Fruit fly (Drosophila melanogaster) whole organism, embryonic: ENCODE data around the gene CG34148.

Experiments used
- Abd-B ChIP-seq: fragments of 200-800 bp; sonication (Bioruptor generic); optimal IDR thresholded peaks from 2 replicates; lab custom pipeline; 2018; ENCODE audit warnings: missing biosample characterization, mild to moderate bottlenecking, missing genetic modification characterization, moderate library complexity
- B-H1 ChIP-seq: fragments of 200-800 bp; sonication (Bioruptor generic); IDR thresholded peaks from 3 replicates; pipeline ENCODE4 v1.3.6; 2022; ENCODE audit warnings: missing biosample characterization, missing genetic modification characterization
- C15 ChIP-seq: fragments of 200-800 bp; sonication (Bioruptor generic); IDR thresholded peaks from 3 replicates; pipeline ENCODE4 v1.3.6; 2022; ENCODE audit warnings: missing biosample characterization, missing genetic modification characterization
- CG11695 ChIP-seq: fragments of 200-800 bp; sonication (Bioruptor generic); IDR thresholded peaks from 3 replicates; pipeline ENCODE4 v1.3.6; 2022; ENCODE audit warnings: missing biosample characterization, missing genetic modification characterization
- CG11696 ChIP-seq: fragments of 200-800 bp; sonication (Bioruptor generic); IDR thresholded peaks from 2 replicates; pipeline ENCODE4 v1.3.6; 2022; ENCODE audit warnings: missing biosample characterization, missing genetic modification characterization
- CG12659 ChIP-seq: fragments of 200-800 bp; sonication (Bioruptor generic); optimal IDR thresholded peaks from 3 replicates; lab custom pipeline; 2017; ENCODE audit warnings: mild to moderate bottlenecking, missing biosample characterization, missing genetic modification reagents, missing genetic modification characterization
- CG15011 ChIP-seq: fragments of 200-800 bp; sonication (Bioruptor generic); optimal IDR thresholded peaks from 3 replicates; lab custom pipeline; 2018; ENCODE audit warnings: missing biosample characterization, mild to moderate bottlenecking, missing genetic modification characterization
- CG15601 ChIP-seq: fragments of 200-800 bp; sonication (Bioruptor generic); optimal IDR thresholded peaks from 3 replicates; lab custom pipeline; 2019; ENCODE audit warnings: missing biosample characterization, mild to moderate bottlenecking, missing genetic modification characterization, moderate library complexity
- CG1603 ChIP-seq: fragments of 200-800 bp; sonication (Bioruptor generic); optimal IDR thresholded peaks from 2 replicates; lab custom pipeline; 2019; ENCODE audit warnings: missing biosample characterization, mild to moderate bottlenecking, missing genetic modification characterization, moderate library complexity
- CG16815 ChIP-seq: fragments of 200-800 bp; sonication (Bioruptor generic); optimal IDR thresholded peaks from 3 replicates; lab custom pipeline; 2017; ENCODE audit warnings: missing biosample characterization, mild to moderate bottlenecking, missing genetic modification characterization
- CG17359 ChIP-seq: fragments of 200-800 bp; sonication (Bioruptor generic); optimal IDR thresholded peaks from 3 replicates; lab custom pipeline; 2018; ENCODE audit warnings: missing biosample characterization, mild to moderate bottlenecking, missing genetic modification characterization, moderate library complexity
- CG17361 ChIP-seq: fragments of 200-800 bp; sonication (Bioruptor generic); IDR thresholded peaks from 3 replicates; pipeline ENCODE4 v1.3.6; 2022; ENCODE audit warnings: missing biosample characterization, missing genetic modification characterization
- CG17802 ChIP-seq: fragments of 200-800 bp; sonication (Bioruptor generic); optimal IDR thresholded peaks from 2 replicates; lab custom pipeline; 2018; ENCODE audit warnings: missing biosample characterization, mild to moderate bottlenecking, missing genetic modification characterization, moderate library complexity
- CG17912 ChIP-seq: fragments of 200-800 bp; sonication (Bioruptor generic); optimal IDR thresholded peaks from 2 replicates; lab custom pipeline; 2018; ENCODE audit warnings: missing biosample characterization, mild to moderate bottlenecking, missing genetic modification characterization
- CG30020 ChIP-seq: fragments of 200-800 bp; optimal IDR thresholded peaks from 2 replicates; lab custom pipeline; 2019; ENCODE audit warnings: missing biosample characterization, mild to moderate bottlenecking, missing genetic modification characterization, moderate library complexity
- CG31441 ChIP-seq: fragments of 200-800 bp; sonication (Bioruptor generic); IDR thresholded peaks from 2 replicates; pipeline ENCODE4 v1.3.6; 2022; ENCODE audit warnings: missing biosample characterization, missing genetic modification characterization
- CG3163 ChIP-seq: fragments of 200-800 bp; sonication (Bioruptor generic); optimal IDR thresholded peaks from 3 replicates; lab custom pipeline; 2016; ENCODE audit warnings: missing biosample characterization, missing genetic modification characterization
- CG32532 ChIP-seq: fragments of 200-800 bp; sonication (Bioruptor generic); IDR thresholded peaks from 2 replicates; pipeline ENCODE4 v1.3.6; 2022; ENCODE audit warnings: missing biosample characterization, missing genetic modification characterization
- CG33557 ChIP-seq: fragments of 200-800 bp; sonication (Bioruptor generic); optimal IDR thresholded peaks from 2 replicates; lab custom pipeline; 2019; ENCODE audit warnings: missing biosample characterization, mild to moderate bottlenecking, missing genetic modification characterization, moderate library complexity
- CG4404 ChIP-seq: fragments of 200-800 bp; sonication (Bioruptor generic); IDR thresholded peaks from 2 replicates; pipeline ENCODE4 v1.3.6; 2022; ENCODE audit warnings: missing biosample characterization, missing genetic modification characterization
- CG5953 ChIP-seq: fragments of 200-800 bp; sonication (Bioruptor generic); IDR thresholded peaks from 2 replicates; pipeline ENCODE4 v1.3.6; 2022; ENCODE audit warnings: missing biosample characterization, missing genetic modification characterization
- CG7271 ChIP-seq: fragments of 200-800 bp; sonication (Bioruptor generic); optimal IDR thresholded peaks from 2 replicates; lab custom pipeline; 2018; ENCODE audit warnings: missing biosample characterization, mild to moderate bottlenecking, missing genetic modification characterization, moderate library complexity
- CG8765 ChIP-seq: fragments of 200-800 bp; sonication (Bioruptor generic); IDR thresholded peaks from 2 replicates; pipeline ENCODE4 v1.3.6; 2022; ENCODE audit warnings: missing biosample characterization, missing genetic modification characterization
- Dbx ChIP-seq: fragments of 200-800 bp; sonication (Bioruptor generic); IDR thresholded peaks from 3 replicates; pipeline ENCODE4 v1.3.6; 2022; ENCODE audit warnings: missing biosample characterization, missing genetic modification characterization
- Dfd ChIP-seq, 2 experiments: fragments of >200 bp; optimal IDR thresholded peaks; 2 replicates each; lab custom pipeline; 2017; ENCODE audit warnings: missing biosample characterization in 2 of 2, missing genetic modification characterization in 2 of 2
- E2f2 ChIP-seq: fragments of 200-800 bp; sonication (Bioruptor generic); IDR thresholded peaks from 2 replicates; pipeline ENCODE4 v1.3.6; 2022; ENCODE audit warnings: missing biosample characterization, missing genetic modification characterization
- Elba2 ChIP-seq: fragments of 200-800 bp; sonication (Bioruptor generic); optimal IDR thresholded peaks from 3 replicates; lab custom pipeline; 2016; ENCODE audit warnings: missing biosample characterization, missing genetic modification characterization
- GATAe ChIP-seq: fragments of 200-800 bp; sonication (Bioruptor generic); conservative IDR thresholded peaks from 2 replicates; pipeline ENCODE4 v1.3.6; 2022; ENCODE audit warnings: missing biosample characterization, missing genetic modification characterization
- H15 ChIP-seq: fragments of 200-800 bp; sonication (Bioruptor generic); IDR thresholded peaks from 3 replicates; pipeline ENCODE4 v1.3.6; 2022; ENCODE audit warnings: missing biosample characterization, missing genetic modification characterization
- HmgD ChIP-seq: fragments of 200-800 bp; sonication (Bioruptor generic); optimal IDR thresholded peaks from 3 replicates; lab custom pipeline; 2016; ENCODE audit warnings: missing biosample characterization, missing genetic modification characterization
- Hmr ChIP-seq: fragments of 200-800 bp; sonication (Bioruptor generic); optimal IDR thresholded peaks from 3 replicates; lab custom pipeline; 2017; ENCODE audit warnings: mild to moderate bottlenecking, missing biosample characterization, missing genetic modification reagents, missing genetic modification characterization
- Hr3 ChIP-seq: fragments of 200-800 bp; sonication (Bioruptor generic); optimal IDR thresholded peaks from 3 replicates; lab custom pipeline; 2016; ENCODE audit warnings: missing biosample characterization, missing genetic modification characterization
- Med ChIP-seq: fragments of 200-800 bp; sonication (Bioruptor generic); peaks from one replicate; lab custom pipeline; 2016; ENCODE audit warnings: missing biosample characterization, missing genetic modification characterization, mild to moderate bottlenecking, inconsistent platforms, moderate library complexity
- Opbp ChIP-seq: fragments of 200-800 bp; sonication (Bioruptor generic); IDR thresholded peaks from 3 replicates; pipeline ENCODE4 v1.3.6; 2022; ENCODE audit warnings: missing biosample characterization, missing genetic modification characterization; ENCODE audit not compliant: partially characterized antibody
- Stat92E ChIP-seq, 3 experiments: fragments of >200 bp in 2 of 3; fragments of 200-800 bp in 1 of 3; sonication (Bioruptor generic) in 1 of 3; optimal IDR thresholded peaks; 2 replicates each; lab custom pipeline; 2017 to 2019; ENCODE audit warnings: missing biosample characterization in 3 of 3, missing genetic modification characterization in 3 of 3, mild to moderate bottlenecking in 1 of 3, moderate library complexity in 1 of 3
- Vsx1 ChIP-seq: fragments of 200-800 bp; sonication (Bioruptor generic); optimal IDR thresholded peaks from 2 replicates; lab custom pipeline; 2017; ENCODE audit warnings: missing biosample characterization, mild to moderate bottlenecking, missing genetic modification characterization, missing genetic modification reagents
- btn ChIP-seq: fragments of 200-800 bp; sonication (Bioruptor generic); optimal IDR thresholded peaks from 2 replicates; lab custom pipeline; 2016; ENCODE audit warnings: missing biosample characterization, missing genetic modification characterization
- crc ChIP-seq: fragments of 200-800 bp; sonication (Bioruptor generic); optimal IDR thresholded peaks from 2 replicates; lab custom pipeline; 2016; ENCODE audit warnings: missing biosample characterization, missing genetic modification characterization
- dimm ChIP-seq: fragments of 200-800 bp; sonication (Bioruptor generic); IDR thresholded peaks from 2 replicates; pipeline ENCODE4 v1.3.6; 2022; ENCODE audit warnings: missing biosample characterization, missing genetic modification characterization
- ham ChIP-seq: fragments of 200-800 bp; sonication (Bioruptor generic); IDR thresholded peaks from 2 replicates; pipeline ENCODE4 v1.3.6; 2022; ENCODE audit warnings: missing biosample characterization, missing genetic modification characterization
- kni ChIP-seq: fragments of 200-800 bp; sonication (Bioruptor generic); optimal IDR thresholded peaks from 3 replicates; lab custom pipeline; 2017; ENCODE audit warnings: mild to moderate bottlenecking, missing biosample characterization, missing genetic modification reagents, missing genetic modification characterization
- lbe ChIP-seq: fragments of 200-800 bp; sonication (Bioruptor generic); optimal IDR thresholded peaks from 2 replicates; lab custom pipeline; 2016; ENCODE audit warnings: missing biosample characterization, mild to moderate bottlenecking, missing genetic modification characterization
- p53 ChIP-seq: fragments of 200-800 bp; sonication (Bioruptor generic); optimal IDR thresholded peaks from 2 replicates; lab custom pipeline; 2016; ENCODE audit warnings: missing biosample characterization, missing genetic modification characterization
- pho ChIP-seq: fragments of 200-800 bp; sonication (Bioruptor generic); optimal IDR thresholded peaks from 2 replicates; lab custom pipeline; 2016; ENCODE audit warnings: missing biosample characterization, missing genetic modification characterization
- pum ChIP-seq: fragments of 200-800 bp; sonication (Bioruptor generic); optimal IDR thresholded peaks from 2 replicates; lab custom pipeline; 2016; ENCODE audit warnings: missing biosample characterization, missing genetic modification characterization
- run ChIP-seq: fragments of 200-800 bp; sonication (Bioruptor generic); optimal IDR thresholded peaks from 3 replicates; lab custom pipeline; 2018; ENCODE audit warnings: missing biosample characterization, mild to moderate bottlenecking, missing genetic modification characterization
- scrt ChIP-seq: fragments of 200-800 bp; sonication (Bioruptor generic); optimal IDR thresholded peaks from 2 replicates; lab custom pipeline; 2018; ENCODE audit warnings: missing biosample characterization, mild to moderate bottlenecking, missing genetic modification characterization, moderate library complexity
- slbo ChIP-seq: fragments of 200-800 bp; sonication (Bioruptor generic); IDR thresholded peaks from 2 replicates; pipeline ENCODE4 v1.3.6; 2022; ENCODE audit warnings: missing biosample characterization, missing genetic modification characterization
- slou ChIP-seq: fragments of 200-800 bp; sonication (Bioruptor generic); optimal IDR thresholded peaks from 3 replicates; lab custom pipeline; 2016; ENCODE audit warnings: missing biosample characterization, missing genetic modification characterization
- wdn ChIP-seq: fragments of 200-800 bp; sonication (Bioruptor generic); IDR thresholded peaks from 2 replicates; pipeline ENCODE4 v1.3.6; 2022; ENCODE audit warnings: missing biosample characterization, missing genetic modification characterization

The CG34148 gene

DNA sequence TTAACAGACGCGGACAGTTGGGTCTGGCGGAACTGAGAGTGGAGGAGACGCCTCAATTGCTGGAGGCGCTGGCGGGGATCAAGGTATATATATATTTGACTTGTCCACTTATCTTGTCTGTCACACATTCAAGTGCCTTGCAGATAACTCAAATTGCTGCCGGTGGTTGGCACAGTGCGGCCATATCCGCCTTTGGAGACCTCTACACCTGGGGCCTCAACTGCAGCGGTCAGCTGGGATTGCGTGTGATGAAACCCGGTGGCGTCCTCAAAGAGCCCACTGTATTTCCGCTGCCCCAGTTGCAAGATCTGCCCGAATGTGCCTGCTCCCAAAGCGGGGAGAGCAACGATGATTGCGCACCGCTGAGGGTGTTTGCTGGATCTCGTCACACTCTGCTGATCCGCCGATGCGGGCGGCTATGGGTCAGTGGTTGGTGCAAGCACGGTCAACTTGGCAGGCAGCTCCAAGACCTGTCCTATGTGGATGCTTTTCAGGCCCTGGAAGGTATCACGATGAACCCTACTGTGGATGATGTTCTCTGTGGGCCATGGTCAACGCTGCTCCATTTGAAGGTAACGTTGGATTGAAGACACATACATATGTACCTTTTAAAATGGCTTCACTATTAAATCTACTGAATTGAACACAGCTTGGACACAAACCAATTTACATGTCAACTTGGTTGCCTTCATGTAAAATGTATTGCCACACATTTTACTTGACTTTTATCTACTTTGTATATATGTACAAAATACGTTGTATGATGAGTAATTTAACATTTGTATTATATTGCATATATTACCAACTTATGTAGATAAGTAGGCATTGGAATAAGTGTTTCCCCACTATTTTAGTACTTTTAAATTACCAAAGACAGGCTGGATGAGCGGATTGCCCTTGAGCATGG is 10.5 kb upstream of the CG34148 start, which contains the start of gene CG43844 (continued):
- no peak for TF ChIP-seq Elba2 (GFP tag; lab: Kevin White, UChicago)
- peak; percentile 37 for TF ChIP-seq Hmr
- TF ChIP-seq ham (GFP tag; lab: Robert Waterston, UW): no peak
- TF ChIP-seq CG11696 (GFP tag; lab: Robert Waterston, UW): no peak
- peak; percentile 88 for TF ChIP-seq CG15601
- TF ChIP-seq Vsx1 (GFP tag; lab: Kevin White, UChicago): no peak
- no peak for TF ChIP-seq CG17359 (tag; lab: Kevin White, UChicago)
- TF ChIP-seq Opbp (GFP tag; lab: Robert Waterston, UW): peak; percentile 54; the same call in 2 of the 3 replicates
- no peak for TF ChIP-seq CG7271 (tag; lab: Kevin White, UChicago)
- TF ChIP-seq Abd-B (GFP tag; lab: Kevin White, UChicago): no peak
- TF ChIP-seq pum (GFP tag; lab: Kevin White, UChicago): no peak
- TF ChIP-seq lbe (GFP tag; lab: Kevin White, UChicago): no peak
- TF ChIP-seq kni (GFP tag; lab: Kevin White, UChicago): no peak
- no peak for TF ChIP-seq HmgD (GFP tag; lab: Kevin White, UChicago)
- TF ChIP-seq scrt (GFP tag; lab: Kevin White, UChicago): no peak
- TF ChIP-seq CG1603 (tag; lab: Kevin White, UChicago): peak; percentile 12
- no peak for TF ChIP-seq btn
- TF ChIP-seq B-H1 (GFP tag; lab: Robert Waterston, UW): no peak
- no peak for TF ChIP-seq Dbx (GFP tag; lab: Robert Waterston, UW)
- TF ChIP-seq wdn (GFP tag; lab: Robert Waterston, UW): no peak
- TF ChIP-seq CG33557 (GFP tag; lab: Kevin White, UChicago): no peak
- no peak for TF ChIP-seq slbo (GFP tag; lab: Robert Waterston, UW)
- peak; percentile 58 for TF ChIP-seq Med
- no peak for TF ChIP-seq run (tag; lab: Kevin White, UChicago)
- TF ChIP-seq E2f2: no peak
- TF ChIP-seq CG8765 (GFP tag; lab: Robert Waterston, UW): no peak
- TF ChIP-seq CG4404: no peak
- TF ChIP-seq CG30020 (tag; lab: Kevin White, UChicago): no peak
- no peak for TF ChIP-seq slou (GFP tag; lab: Kevin White, UChicago)
- no peak for TF ChIP-seq Dfd (GFP tag; optimal IDR thresholded peaks at IDR 0.05; lab: Kevin White, UChicago)
- no peak for TF ChIP-seq CG17802 (tag; lab: Kevin White, UChicago)
- no peak for TF ChIP-seq p53
- no peak for TF ChIP-seq Stat92E (GFP tag; optimal IDR thresholded peaks at IDR 0.05; lab: Kevin White, UChicago)
- TF ChIP-seq CG12659 (GFP tag; lab: Kevin White, UChicago): no peak
- TF ChIP-seq CG31441 (GFP tag; lab: Robert Waterston, UW): no peak
- TF ChIP-seq pho (GFP tag; lab: Kevin White, UChicago): no peak
- no peak for TF ChIP-seq CG5953 (GFP tag; lab: Robert Waterston, UW)
- no peak for TF ChIP-seq CG17361 (GFP tag; lab: Robert Waterston, UW)
- no peak for TF ChIP-seq CG15011 (GFP tag; lab: Kevin White, UChicago)
- TF ChIP-seq dimm (GFP tag; lab: Robert Waterston, UW): no peak
- no peak for TF ChIP-seq GATAe (GFP tag; lab: Robert Waterston, UW)
- TF ChIP-seq Hr3: no peak
- TF ChIP-seq crc (GFP tag; lab: Kevin White, UChicago): no peak
- no peak for TF ChIP-seq CG11695 (GFP tag; lab: Robert Waterston, UW)
- TF ChIP-seq CG32532 (GFP tag; lab: Robert Waterston, UW): 0 out of 2 replicates have a peak, but pooled peaks have one; percentile 4
- TF ChIP-seq CG3163 (GFP tag; lab: Kevin White, UChicago): no peak
- no peak for TF ChIP-seq CG16815
- no peak for TF ChIP-seq CG17912
- no peak for TF ChIP-seq H15 (GFP tag; lab: Robert Waterston, UW)
- no peak for TF ChIP-seq C15
